1 fruit fly cellular context compared by ENCODE assay signal in the genomic region with DNA sequence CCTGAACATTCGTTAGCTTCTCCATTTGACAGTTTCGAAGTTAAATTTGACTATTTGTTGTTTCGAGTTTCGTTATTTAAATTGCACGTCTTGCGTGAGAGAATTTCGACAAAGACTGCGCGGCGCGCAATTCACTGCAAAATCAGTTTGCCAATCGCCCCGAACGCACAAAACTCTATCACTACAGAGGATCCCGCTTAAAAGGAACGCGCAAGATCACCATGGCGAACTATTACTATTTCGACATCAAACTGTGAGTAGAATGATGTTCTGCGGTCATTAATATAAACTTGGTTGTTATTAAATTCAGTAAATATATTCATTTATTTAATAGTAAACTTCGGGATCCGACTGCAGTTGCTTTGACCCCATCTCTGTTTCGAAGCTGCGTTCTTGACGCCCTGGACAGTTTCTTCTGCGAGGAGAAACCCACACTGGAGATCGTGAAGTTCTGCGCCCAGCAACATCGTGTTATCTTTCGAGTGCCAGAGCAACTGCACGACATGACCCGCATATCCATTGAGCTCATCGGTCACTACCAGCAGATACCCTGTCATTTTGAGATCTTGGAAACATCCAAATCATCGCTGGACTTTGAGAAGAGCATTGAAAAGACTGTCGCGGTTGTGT.
TF ChIP-seq lines count a peak whose summit lies in the region.

TSS of gene Rpp14b (plus strand) at position 43 of the 630 bp plus-strand sequence.
TSS of gene spn-A (minus strand) at position 123 of the 630 bp plus-strand sequence.

TF ChIP-seq in whole organism, embryonic, 481 proteins besides CTCF, POLR2A, EP300 and RAD21 (continued from another document and continues in another):
- TF ChIP-seq HmgD (GFP tag; optimal IDR thresholded peaks at IDR 0.05; lab: Kevin White, UChicago) (no peak), Opbp (GFP tag; IDR thresholded peaks at IDR 0.05; lab: Robert Waterston, UW; ENCODE audit: partially characterized antibody) (no peak), CG13123 (GFP tag; optimal IDR thresholded peaks at IDR 0.05; lab: Kevin White, UChicago) (no peak), Sox100B (GFP tag; optimal IDR thresholded peaks at IDR 0.05; lab: Kevin White, UChicago) (no peak), crc (GFP tag; optimal IDR thresholded peaks at IDR 0.05; lab: Kevin White, UChicago) (no peak), nau (GFP tag; optimal IDR thresholded peaks at IDR 0.05; lab: Kevin White, UChicago) (no peak), CG32532 (GFP tag; IDR thresholded peaks at IDR 0.05; lab: Robert Waterston, UW) (peak; percentile 28; the same call in 1 of the 2 replicates), CG9932 (GFP tag; IDR thresholded peaks at IDR 0.05; lab: Robert Waterston, UW) (peak; percentile 71), salm (tag; optimal IDR thresholded peaks at IDR 0.05; lab: Kevin White, UChicago) (no peak), Neu2 (GFP tag; optimal IDR thresholded peaks at IDR 0.05; lab: Kevin White, UChicago; ENCODE audit: borderline replicate concordance) (no peak), dmrt99B (tag; optimal IDR thresholded peaks at IDR 0.05; lab: Kevin White, UChicago) (no peak), CG9797 (GFP tag; optimal IDR thresholded peaks at IDR 0.05; lab: Kevin White, UChicago) (no peak), D19A (tag; optimal IDR thresholded peaks at IDR 0.05; lab: Kevin White, UChicago) (no peak), CG1647 (GFP tag; optimal IDR thresholded peaks at IDR 0.05; lab: Kevin White, UChicago) (no peak), CG13894 (tag; optimal IDR thresholded peaks at IDR 0.05; lab: Kevin White, UChicago) (no peak), D (optimal IDR thresholded peaks at IDR 0.05; lab: Kevin White, UChicago) (no peak), D (GFP tag; optimal IDR thresholded peaks at IDR 0.05; lab: Kevin White, UChicago) (no peak), nmo (GFP tag; optimal IDR thresholded peaks at IDR 0.05; lab: Kevin White, UChicago) (no peak), Eip74EF (GFP tag; optimal IDR thresholded peaks at IDR 0.05; lab: Kevin White, UChicago) (no peak), kay (GFP tag; optimal IDR thresholded peaks at IDR 0.05; lab: Kevin White, UChicago) (no peak), CG15269 (tag; optimal IDR thresholded peaks at IDR 0.05; lab: Kevin White, UChicago) (no peak), twi (tag; optimal IDR thresholded peaks at IDR 0.05; lab: Kevin White, UChicago) (no peak), onecut (GFP tag; IDR thresholded peaks at IDR 0.05; lab: Robert Waterston, UW) (no peak), eve (GFP tag; optimal IDR thresholded peaks at IDR 0.05; lab: Kevin White, UChicago) (no peak), peb (GFP tag; IDR thresholded peaks at IDR 0.05; lab: Robert Waterston, UW) (no peak), CG8089 (GFP tag; optimal IDR thresholded peaks at IDR 0.05; lab: Kevin White, UChicago) (no peak), CG1603 (tag; optimal IDR thresholded peaks at IDR 0.05; lab: Kevin White, UChicago) (peak; percentile 36), C15 (GFP tag; IDR thresholded peaks at IDR 0.05; lab: Robert Waterston, UW) (no peak), repo (GFP tag; optimal IDR thresholded peaks at IDR 0.05; lab: Kevin White, UChicago) (no peak), cwo (GFP tag; optimal IDR thresholded peaks at IDR 0.05; lab: Kevin White, UChicago) (no peak), gsb (GFP tag; IDR thresholded peaks at IDR 0.05; lab: Robert Waterston, UW) (no peak), Hr39 (optimal IDR thresholded peaks at IDR 0.05; lab: Kevin White, UChicago) (no peak), otp (GFP tag; IDR thresholded peaks at IDR 0.05; lab: Robert Waterston, UW) (peak; percentile 34; the same call in 1 of the 3 replicates), luna (GFP tag; optimal IDR thresholded peaks at IDR 0.05; lab: Kevin White, UChicago) (no peak), CG11093 (GFP tag; IDR thresholded peaks at IDR 0.05; lab: Robert Waterston, UW) (no peak), CG5245 (GFP tag; optimal IDR thresholded peaks at IDR 0.05; lab: Kevin White, UChicago) (no peak), Gug (GFP tag; IDR thresholded peaks at IDR 0.05; lab: Robert Waterston, UW) (peak; percentile 53; the same call in 2 of the 4 replicates), pfk (GFP tag; optimal IDR thresholded peaks at IDR 0.05; lab: Kevin White, UChicago) (no peak), Hmx (GFP tag; optimal IDR thresholded peaks at IDR 0.05; lab: Kevin White, UChicago) (no peak), CG12236 (GFP tag; optimal IDR thresholded peaks at IDR 0.05; lab: Kevin White, UChicago) (no peak), CG17361 (GFP tag; IDR thresholded peaks at IDR 0.05; lab: Robert Waterston, UW) (no peak; the same call in 2 of the 3 replicates), Lhr (GFP tag; optimal IDR thresholded peaks at IDR 0.05; lab: Kevin White, UChicago) (no peak), CG31441 (GFP tag; IDR thresholded peaks at IDR 0.05; lab: Robert Waterston, UW) (no peak), CG14050 (GFP tag; IDR thresholded peaks at IDR 0.05; lab: Robert Waterston, UW) (no peak), prd (optimal IDR thresholded peaks at IDR 0.05; lab: Kevin White, UChicago) (no peak), prd (GFP tag; IDR thresholded peaks at IDR 0.05; lab: Robert Waterston, UW) (peak; percentile 56; the same call in 2 of the 3 replicates), scrt (GFP tag; optimal IDR thresholded peaks at IDR 0.05; lab: Kevin White, UChicago) (no peak), vvl (GFP tag; IDR thresholded peaks at IDR 0.05; lab: Robert Waterston, UW) (peak; percentile 48; the same call in 1 of the 2 replicates), CG30431 (GFP tag; optimal IDR thresholded peaks at IDR 0.05; lab: Kevin White, UChicago) (no peak), lilli (GFP tag; optimal IDR thresholded peaks at IDR 0.05; lab: Kevin White, UChicago) (peak; percentile 37), CkIIα-i1 (GFP tag; IDR thresholded peaks at IDR 0.05; lab: Robert Waterston, UW) (no peak), fd3F (GFP tag; optimal IDR thresholded peaks at IDR 0.05; lab: Kevin White, UChicago) (no peak), lov (optimal IDR thresholded peaks at IDR 0.05; lab: Kevin White, UChicago) (no peak), lov (GFP tag; IDR thresholded peaks at IDR 0.05; lab: Robert Waterston, UW) (0 out of 3 replicates have a peak, but pooled peaks have one; percentile 50), CG14014 (GFP tag; IDR thresholded peaks at IDR 0.05; lab: Robert Waterston, UW) (no peak), crp (GFP tag; optimal IDR thresholded peaks at IDR 0.05; lab: Kevin White, UChicago) (no peak), tap (tag; optimal IDR thresholded peaks at IDR 0.05; lab: Kevin White, UChicago) (no peak), Elba2 (GFP tag; optimal IDR thresholded peaks at IDR 0.05; lab: Kevin White, UChicago) (no peak), croc (GFP tag; conservative IDR thresholded peaks at IDR 0.05; lab: Robert Waterston, UW) (no peak), ham (GFP tag; IDR thresholded peaks at IDR 0.05; lab: Robert Waterston, UW) (no peak), slbo (GFP tag; IDR thresholded peaks at IDR 0.05; lab: Robert Waterston, UW) (peak; percentile 79), CG10274 (GFP tag; optimal IDR thresholded peaks at IDR 0.05; lab: Kevin White, UChicago) (no peak), tup (GFP tag; optimal IDR thresholded peaks at IDR 0.05; lab: Kevin White, UChicago) (no peak), mam (GFP tag; optimal IDR thresholded peaks at IDR 0.05; lab: Kevin White, UChicago) (peak; percentile 17), MTF-1 (GFP tag; optimal IDR thresholded peaks at IDR 0.05; lab: Kevin White, UChicago; ENCODE audit: borderline replicate concordance) (no peak), az2 (GFP tag; optimal IDR thresholded peaks at IDR 0.05; lab: Kevin White, UChicago) (no peak), jumu (GFP tag; optimal IDR thresholded peaks at IDR 0.05; lab: Kevin White, UChicago) (no peak), Atf-2 (GFP tag; optimal IDR thresholded peaks at IDR 0.05; lab: Kevin White, UChicago) (no peak), p53 (GFP tag; optimal IDR thresholded peaks at IDR 0.05; lab: Kevin White, UChicago) (no peak), grau (tag; optimal IDR thresholded peaks at IDR 0.05; lab: Kevin White, UChicago) (peak; percentile 97), crol (GFP tag; IDR thresholded peaks at IDR 0.05; lab: Robert Waterston, UW) (no peak), CG6854 (GFP tag; optimal IDR thresholded peaks at IDR 0.05; lab: Kevin White, UChicago) (no peak), CG7271 (tag; optimal IDR thresholded peaks at IDR 0.05; lab: Kevin White, UChicago) (no peak), phol (tag; optimal IDR thresholded peaks at IDR 0.05; lab: Kevin White, UChicago) (peak; percentile 11), fu2 (GFP tag; optimal IDR thresholded peaks at IDR 0.05; lab: Kevin White, UChicago) (no peak), ap (GFP tag; IDR thresholded peaks at IDR 0.05; lab: Robert Waterston, UW) (no peak), CG18599 (GFP tag; optimal IDR thresholded peaks at IDR 0.05; lab: Kevin White, UChicago) (peak; percentile 6), schlank (tag; optimal IDR thresholded peaks at IDR 0.05; lab: Kevin White, UChicago) (no peak), CG17612 (GFP tag; IDR thresholded peaks at IDR 0.05; lab: Robert Waterston, UW) (no peak), CG3407 (GFP tag; optimal IDR thresholded peaks at IDR 0.05; lab: Kevin White, UChicago) (no peak), klu (GFP tag; IDR thresholded peaks at IDR 0.05; lab: Robert Waterston, UW) (0 out of 2 replicates have a peak, but pooled peaks have one; percentile 21), gem (tag; optimal IDR thresholded peaks at IDR 0.05; lab: Kevin White, UChicago) (peak; percentile 43), Ssrp (tag; optimal IDR thresholded peaks at IDR 0.05; lab: Kevin White, UChicago) (peak; percentile 11), CG2116 (GFP tag; optimal IDR thresholded peaks at IDR 0.05; lab: Kevin White, UChicago) (no peak), Rfx (GFP tag; IDR thresholded peaks at IDR 0.05; lab: Robert Waterston, UW) (peak; percentile 63), slou (GFP tag; optimal IDR thresholded peaks at IDR 0.05; lab: Kevin White, UChicago) (no peak), Chrac-16 (GFP tag; optimal IDR thresholded peaks at IDR 0.05; lab: Kevin White, UChicago) (peak; percentile 7), H2.0 (GFP tag; IDR thresholded peaks at IDR 0.05; lab: Robert Waterston, UW) (peak; percentile 34; the same call in 1 of the 2 replicates), HLHmδ (GFP tag; optimal IDR thresholded peaks at IDR 0.05; lab: Kevin White, UChicago) (no peak), org-1 (GFP tag; optimal IDR thresholded peaks at IDR 0.05; lab: Kevin White, UChicago) (no peak), Dip2 (GFP tag; IDR thresholded peaks at IDR 0.05; lab: Robert Waterston, UW) (no peak), CG18764 (GFP tag; optimal IDR thresholded peaks at IDR 0.05; lab: Kevin White, UChicago) (no peak), exex (tag; optimal IDR thresholded peaks at IDR 0.05; lab: Kevin White, UChicago) (no peak), ci (GFP tag; IDR thresholded peaks at IDR 0.05; lab: Robert Waterston, UW) (peak; percentile 43; the same call in 2 of the 3 replicates), seq (GFP tag; IDR thresholded peaks at IDR 0.05; lab: Robert Waterston, UW) (no peak), CG2875 (GFP tag; optimal IDR thresholded peaks at IDR 0.05; lab: Kevin White, UChicago) (no peak), Hand (GFP tag; optimal IDR thresholded peaks at IDR 0.05; lab: Kevin White, UChicago) (no peak), Ada2b (GFP tag; IDR thresholded peaks at IDR 0.05; lab: Robert Waterston, UW) (no peak), Meics (GFP tag; optimal IDR thresholded peaks at IDR 0.05; lab: Kevin White, UChicago) (peak; percentile 30), dan (GFP tag; IDR thresholded peaks at IDR 0.05; lab: Robert Waterston, UW) (no peak), Rx (GFP tag; IDR thresholded peaks at IDR 0.05; lab: Robert Waterston, UW) (no peak), CoRest (tag; optimal IDR thresholded peaks at IDR 0.05; lab: Kevin White, UChicago) (peak; percentile 14), bsh (GFP tag; optimal IDR thresholded peaks at IDR 0.05; lab: Kevin White, UChicago) (no peak), ssp (GFP tag; IDR thresholded peaks at IDR 0.05; lab: Robert Waterston, UW) (no peak), hkb (optimal IDR thresholded peaks at IDR 0.05; lab: Kevin White, UChicago) (no peak), hkb (GFP tag; IDR thresholded peaks at IDR 0.05; lab: Robert Waterston, UW) (no peak), CG4360 (GFP tag; IDR thresholded peaks at IDR 0.05; lab: Robert Waterston, UW) (no peak), Camta (GFP tag; optimal IDR thresholded peaks at IDR 0.05; lab: Kevin White, UChicago) (no peak), HLH54F (GFP tag; optimal IDR thresholded peaks at IDR 0.05; lab: Kevin White, UChicago) (no peak), CG8281 (tag; optimal IDR thresholded peaks at IDR 0.05; lab: Kevin White, UChicago) (no peak), da (GFP tag; optimal IDR thresholded peaks at IDR 0.05; lab: Kevin White, UChicago) (no peak), CG34376 (GFP tag; optimal IDR thresholded peaks at IDR 0.05; lab: Kevin White, UChicago) (no peak), unc-4 (GFP tag; IDR thresholded peaks at IDR 0.05; lab: Robert Waterston, UW; ENCODE audit: partially characterized antibody) (no peak), Xbp1 (GFP tag; optimal IDR thresholded peaks at IDR 0.05; lab: Kevin White, UChicago) (peak; percentile 59), Hey (tag; optimal IDR thresholded peaks at IDR 0.05; lab: Kevin White, UChicago) (no peak), CG8478 (optimal IDR thresholded peaks at IDR 0.05; lab: Kevin White, UChicago) (no peak), CG15073 (GFP tag; optimal IDR thresholded peaks at IDR 0.05; lab: Kevin White, UChicago) (no peak), sens-2 (GFP tag; IDR thresholded peaks at IDR 0.05; lab: Robert Waterston, UW) (no peak), sug (tag; optimal IDR thresholded peaks at IDR 0.05; lab: Kevin White, UChicago) (no peak), Xrp1 (GFP tag; IDR thresholded peaks at IDR 0.05; lab: Robert Waterston, UW) (0 out of 2 replicates have a peak, but pooled peaks have one; percentile 36), z (GFP tag; IDR thresholded peaks at IDR 0.05; lab: Robert Waterston, UW) (no peak), CG12659 (GFP tag; optimal IDR thresholded peaks at IDR 0.05; lab: Kevin White, UChicago) (peak; percentile 28), Optix (GFP tag; IDR thresholded peaks at IDR 0.05; lab: Robert Waterston, UW) (no peak), CG43689 (GFP tag; IDR thresholded peaks at IDR 0.05; lab: Robert Waterston, UW) (no peak), zfh1 (GFP tag; IDR thresholded peaks at IDR 0.05; lab: Robert Waterston, UW) (no peak), run (tag; optimal IDR thresholded peaks at IDR 0.05; lab: Kevin White, UChicago) (no peak), rib (GFP tag; IDR thresholded peaks at IDR 0.05; lab: Robert Waterston, UW) (no peak), CG17186 (GFP tag; optimal IDR thresholded peaks at IDR 0.05; lab: Kevin White, UChicago) (no peak), CG13296 (GFP tag; optimal IDR thresholded peaks at IDR 0.05; lab: Kevin White, UChicago) (no peak), emc (GFP tag; optimal IDR thresholded peaks at IDR 0.05; lab: Kevin White, UChicago) (no peak)
